Fruit fly (Drosophila melanogaster) whole organism, embryonic: ENCODE results near the gene CG17121.

Experiments used
- Atf3 ChIP-seq: fragments of 200-800 bp; sonication (Bioruptor generic); optimal IDR thresholded peaks from 3 replicates; lab custom pipeline; 2016; ENCODE audit warnings: missing biosample characterization, missing genetic modification characterization
- Atf6 ChIP-seq: fragments of 200-800 bp; sonication (Bioruptor generic); IDR thresholded peaks from 2 replicates; pipeline ENCODE4 v1.3.6; 2022; ENCODE audit warnings: missing biosample characterization, missing genetic modification characterization
- BtbVII ChIP-seq: fragments of 200-800 bp; sonication (Bioruptor generic); optimal IDR thresholded peaks from 3 replicates; lab custom pipeline; 2017; ENCODE audit warnings: missing biosample characterization, mild to moderate bottlenecking, missing genetic modification characterization
- CG10209 ChIP-seq: fragments of 200-800 bp; sonication (Bioruptor generic); optimal IDR thresholded peaks from 3 replicates; lab custom pipeline; 2017; ENCODE audit warnings: missing biosample characterization, mild to moderate bottlenecking, missing genetic modification characterization, missing genetic modification reagents
- CG10321 ChIP-seq: fragments of 200-800 bp; sonication (Bioruptor generic); IDR thresholded peaks from 2 replicates; pipeline ENCODE4 v1.3.6; 2022; ENCODE audit warnings: missing biosample characterization, missing genetic modification characterization
- CG11093 ChIP-seq: fragments of 200-800 bp; sonication (Bioruptor generic); IDR thresholded peaks from 3 replicates; pipeline ENCODE4 v1.3.6; 2022; ENCODE audit warnings: missing biosample characterization, missing genetic modification characterization
- CG11456 ChIP-seq: fragments of 200-800 bp; sonication (Bioruptor generic); IDR thresholded peaks from 3 replicates; pipeline ENCODE4 v1.3.6; 2022; ENCODE audit warnings: missing biosample characterization, missing genetic modification characterization
- CG11695 ChIP-seq: fragments of 200-800 bp; sonication (Bioruptor generic); IDR thresholded peaks from 3 replicates; pipeline ENCODE4 v1.3.6; 2022; ENCODE audit warnings: missing biosample characterization, missing genetic modification characterization
- CG12155 ChIP-seq: fragments of 200-800 bp; sonication (Bioruptor generic); optimal IDR thresholded peaks from 3 replicates; lab custom pipeline; 2016; ENCODE audit warnings: missing biosample characterization, missing genetic modification characterization
- CG1233 ChIP-seq: fragments of 200-800 bp; sonication (Bioruptor generic); optimal IDR thresholded peaks from 4 replicates; lab custom pipeline; 2018; ENCODE audit warnings: missing biosample characterization, mild to moderate bottlenecking, missing genetic modification characterization
- CG13287 ChIP-seq: fragments of 200-800 bp; sonication (Bioruptor generic); IDR thresholded peaks from 2 replicates; pipeline ENCODE4 v1.3.6; 2022; ENCODE audit warnings: missing biosample characterization, missing genetic modification characterization; ENCODE audit not compliant: partially characterized antibody
- CG15011 ChIP-seq: fragments of 200-800 bp; sonication (Bioruptor generic); optimal IDR thresholded peaks from 3 replicates; lab custom pipeline; 2018; ENCODE audit warnings: missing biosample characterization, mild to moderate bottlenecking, missing genetic modification characterization
- CG1603 ChIP-seq: fragments of 200-800 bp; sonication (Bioruptor generic); optimal IDR thresholded peaks from 2 replicates; lab custom pipeline; 2019; ENCODE audit warnings: missing biosample characterization, mild to moderate bottlenecking, missing genetic modification characterization, moderate library complexity
- CG17359 ChIP-seq: fragments of 200-800 bp; sonication (Bioruptor generic); optimal IDR thresholded peaks from 3 replicates; lab custom pipeline; 2018; ENCODE audit warnings: missing biosample characterization, mild to moderate bottlenecking, missing genetic modification characterization, moderate library complexity
- CG17385 ChIP-seq: fragments of 200-800 bp; sonication (Bioruptor generic); optimal IDR thresholded peaks from 3 replicates; lab custom pipeline; 2018; ENCODE audit warnings: missing biosample characterization, mild to moderate bottlenecking, missing genetic modification characterization
- CG3163 ChIP-seq: fragments of 200-800 bp; sonication (Bioruptor generic); optimal IDR thresholded peaks from 3 replicates; lab custom pipeline; 2016; ENCODE audit warnings: missing biosample characterization, missing genetic modification characterization
- CG32772 ChIP-seq: fragments of 200-800 bp; sonication (Bioruptor generic); IDR thresholded peaks from 2 replicates; pipeline ENCODE4 v1.3.6; 2022; ENCODE audit warnings: missing biosample characterization, missing genetic modification characterization
- CG4328 ChIP-seq: fragments of 200-800 bp; sonication (Bioruptor generic); optimal IDR thresholded peaks from 3 replicates; lab custom pipeline; 2017; ENCODE audit warnings: missing biosample characterization, missing genetic modification reagents, missing genetic modification characterization
- CG43689 ChIP-seq: fragments of 200-800 bp; sonication (Bioruptor generic); IDR thresholded peaks from 2 replicates; pipeline ENCODE4 v1.3.6; 2022; ENCODE audit warnings: missing biosample characterization, missing genetic modification characterization
- CG4617 ChIP-seq: fragments of 200-800 bp; sonication (Bioruptor generic); optimal IDR thresholded peaks from 3 replicates; lab custom pipeline; 2016; ENCODE audit warnings: missing biosample characterization, missing genetic modification characterization, borderline replicate concordance
- CG4854 ChIP-seq: fragments of 200-800 bp; sonication (Bioruptor generic); optimal IDR thresholded peaks from 2 replicates; lab custom pipeline; 2016; ENCODE audit warnings: missing biosample characterization, missing genetic modification characterization, inconsistent platforms
- CG5953 ChIP-seq: fragments of 200-800 bp; sonication (Bioruptor generic); IDR thresholded peaks from 2 replicates; pipeline ENCODE4 v1.3.6; 2022; ENCODE audit warnings: missing biosample characterization, missing genetic modification characterization
- CG7556 ChIP-seq: fragments of 200-800 bp; sonication (Bioruptor generic); optimal IDR thresholded peaks from 2 replicates; lab custom pipeline; 2017; ENCODE audit warnings: missing biosample characterization, mild to moderate bottlenecking, missing genetic modification characterization
- CG7786 ChIP-seq: fragments of 200-800 bp; sonication (Bioruptor generic); optimal IDR thresholded peaks from 2 replicates; lab custom pipeline; 2016; ENCODE audit warnings: missing biosample characterization, missing genetic modification characterization
- CG8089 ChIP-seq: fragments of 200-800 bp; sonication (Bioruptor generic); optimal IDR thresholded peaks from 3 replicates; lab custom pipeline; 2016; ENCODE audit warnings: missing biosample characterization, missing genetic modification characterization
- CG8281 ChIP-seq: fragments of 200-800 bp; sonication (Bioruptor generic); optimal IDR thresholded peaks from 2 replicates; lab custom pipeline; 2018; ENCODE audit warnings: missing biosample characterization, mild to moderate bottlenecking, missing genetic modification characterization, moderate library complexity
- Doc3 ChIP-seq: fragments of 200-800 bp; sonication (Bioruptor generic); IDR thresholded peaks from 3 replicates; pipeline ENCODE4 v1.3.6; 2022; ENCODE audit warnings: missing biosample characterization, missing genetic modification characterization; ENCODE audit not compliant: partially characterized antibody
- Dp ChIP-seq: fragments of 200-800 bp; sonication (Bioruptor generic); optimal IDR thresholded peaks from 2 replicates; lab custom pipeline; 2018; ENCODE audit warnings: missing biosample characterization, mild to moderate bottlenecking, missing genetic modification characterization, moderate library complexity
- H15 ChIP-seq: fragments of 200-800 bp; sonication (Bioruptor generic); IDR thresholded peaks from 3 replicates; pipeline ENCODE4 v1.3.6; 2022; ENCODE audit warnings: missing biosample characterization, missing genetic modification characterization
- HLHmδ ChIP-seq: fragments of 200-800 bp; sonication (Bioruptor generic); optimal IDR thresholded peaks from 2 replicates; lab custom pipeline; 2018; ENCODE audit warnings: missing biosample characterization, mild to moderate bottlenecking, missing genetic modification characterization, moderate library complexity
- Hr51 ChIP-seq, 2 experiments: fragments of 200-800 bp; sonication (Bioruptor generic); optimal IDR thresholded peaks; 2 replicates in 1 of 2; 3 replicates in 1 of 2; lab custom pipeline; 2016 to 2018; ENCODE audit warnings: missing biosample characterization in 2 of 2, missing genetic modification characterization in 2 of 2, mild to moderate bottlenecking in 1 of 2, moderate library complexity in 1 of 2
- Hsf ChIP-seq: fragments of 200-800 bp; sonication (Bioruptor generic); optimal IDR thresholded peaks from 3 replicates; lab custom pipeline; 2016; ENCODE audit warnings: missing biosample characterization, missing genetic modification characterization
- Lhr ChIP-seq: fragments of 200-800 bp; sonication (Bioruptor generic); optimal IDR thresholded peaks from 3 replicates; lab custom pipeline; 2017; ENCODE audit warnings: mild to moderate bottlenecking, missing biosample characterization, missing genetic modification reagents, missing genetic modification characterization
- Ravus ChIP-seq: fragments of 200-800 bp; sonication (Bioruptor generic); IDR thresholded peaks from 2 replicates; pipeline ENCODE4 v1.3.6; 2022; ENCODE audit warnings: missing biosample characterization, missing genetic modification characterization
- az2 ChIP-seq: fragments of 200-800 bp; sonication (Bioruptor generic); optimal IDR thresholded peaks from 3 replicates; lab custom pipeline; 2016; ENCODE audit warnings: missing biosample characterization, missing genetic modification characterization
- cg ChIP-seq: fragments of 200-800 bp; sonication (Bioruptor generic); optimal IDR thresholded peaks from 3 replicates; lab custom pipeline; 2019; ENCODE audit warnings: missing biosample characterization, mild to moderate bottlenecking, missing genetic modification characterization, moderate library complexity
- dati ChIP-seq: fragments of 200-800 bp; sonication (Bioruptor generic); IDR thresholded peaks from 2 replicates; pipeline ENCODE4 v1.3.6; 2022; ENCODE audit warnings: missing biosample characterization, missing genetic modification characterization
- gcm ChIP-seq: fragments of 200-800 bp; sonication (Bioruptor generic); optimal IDR thresholded peaks from 2 replicates; lab custom pipeline; 2019; ENCODE audit warnings: missing biosample characterization, mild to moderate bottlenecking, missing genetic modification characterization, moderate library complexity
- gfzf ChIP-seq: fragments of 200-800 bp; sonication (Bioruptor generic); optimal IDR thresholded peaks from 2 replicates; lab custom pipeline; 2016; ENCODE audit warnings: missing biosample characterization, mild to moderate bottlenecking, missing genetic modification characterization, moderate library complexity
- h ChIP-seq: fragments of >200 bp; optimal IDR thresholded peaks from 2 replicates; lab custom pipeline; 2017
- insv ChIP-seq, 2 experiments: fragments of 200-800 bp; sonication (Bioruptor generic); optimal IDR thresholded peaks; 3 replicates each; lab custom pipeline; 2016 to 2018; ENCODE audit warnings: missing biosample characterization in 2 of 2, missing genetic modification characterization in 2 of 2
- otp ChIP-seq: fragments of 200-800 bp; sonication (Bioruptor generic); IDR thresholded peaks from 3 replicates; pipeline ENCODE4, ENCODE4 v1.3.6; 2022; ENCODE audit warnings: missing biosample characterization, missing genetic modification characterization
- pnt ChIP-seq: fragments of 200-800 bp; sonication (Bioruptor generic); optimal IDR thresholded peaks from 3 replicates; lab custom pipeline; 2016; ENCODE audit warnings: missing biosample characterization, missing genetic modification characterization
- sima ChIP-seq: fragments of 200-800 bp; sonication (Bioruptor generic); optimal IDR thresholded peaks from 2 replicates; lab custom pipeline; 2016; ENCODE audit warnings: missing biosample characterization, missing genetic modification characterization
- stc ChIP-seq: fragments of 200-800 bp; sonication (Bioruptor generic); IDR thresholded peaks from 2 replicates; pipeline ENCODE4 v1.3.6; 2022; ENCODE audit warnings: missing biosample characterization, missing genetic modification characterization
- tx ChIP-seq: fragments of 200-800 bp; sonication (Bioruptor generic); optimal IDR thresholded peaks from 2 replicates; lab custom pipeline; 2016; ENCODE audit warnings: missing biosample characterization, missing genetic modification characterization
- unpg ChIP-seq: fragments of 200-800 bp; sonication (Bioruptor generic); optimal IDR thresholded peaks from 3 replicates; lab custom pipeline; 2018; ENCODE audit warnings: missing biosample characterization, mild to moderate bottlenecking, missing genetic modification characterization, moderate library complexity

The CG17121 gene

dm6 chr3R:23053135-23053730, 5.2 kb upstream of the CG17121 start (continued):
- TF ChIP-seq CG13287 (GFP tag; lab: Robert Waterston, UW) (peak; percentile 5), unpg (GFP tag; lab: Kevin White, UChicago) (no peak), HLHmδ (no peak), CG7556 (GFP tag; lab: Kevin White, UChicago) (no peak), CG8281 (tag; lab: Kevin White, UChicago) (no peak), CG4617 (GFP tag; lab: Kevin White, UChicago) (no peak), CG11695 (GFP tag; lab: Robert Waterston, UW) (no peak), sima (GFP tag; lab: Kevin White, UChicago) (no peak), CG17385 (GFP tag; lab: Kevin White, UChicago) (no peak), Lhr (GFP tag; lab: Kevin White, UChicago) (no peak), CG1603 (tag; lab: Kevin White, UChicago) (peak; percentile 47), insv (GFP tag; optimal IDR thresholded peaks at IDR 0.05; lab: Kevin White, UChicago) (no peak), Ravus (no peak), Dp (GFP tag; lab: Kevin White, UChicago) (peak; percentile 82), CG17359 (tag; lab: Kevin White, UChicago) (no peak)

dm6 chr3R:23051639-23052125, 3.7 kb upstream of the CG17121 start, which contains the start of gene Gr94a:
TSS of gene Gr94a (plus strand) at chr3R:23051689.
- TF ChIP-seq CG10321 (GFP tag; lab: Robert Waterston, UW) (no peak), CG1233 (GFP tag; lab: Kevin White, UChicago) (no peak), CG15011 (GFP tag; lab: Kevin White, UChicago) (no peak), CG7786 (no peak)

dm6 chr3R:23048690-23049118, 690 bp upstream of the CG17121 start:
- TF ChIP-seq Hr51 (GFP tag; optimal IDR thresholded peaks at IDR 0.05; lab: Kevin White, UChicago) (peak; percentile 25 to 87), CG11456 (no peak), stc (no peak; the same call in none of the 2 replicates), H15 (GFP tag; lab: Robert Waterston, UW) (peak; percentile 51; the same call in 1 of the 3 replicates), CG43689 (GFP tag; lab: Robert Waterston, UW) (0 out of 2 replicates have a peak, but pooled peaks have one; percentile 35), Atf3 (GFP tag; lab: Kevin White, UChicago) (peak; percentile 25), CG12155 (GFP tag; lab: Kevin White, UChicago) (peak; percentile 37), CG11093 (GFP tag; lab: Robert Waterston, UW) (peak; percentile 55; the same call in 1 of the 3 replicates), Atf6 (peak; percentile 59; the same call in 1 of the 2 replicates), CG10209 (GFP tag; lab: Kevin White, UChicago) (peak; percentile 74), dati (GFP tag; lab: Robert Waterston, UW) (peak; percentile 41; the same call in 1 of the 2 replicates), CG8089 (GFP tag; lab: Kevin White, UChicago) (peak; percentile 20), otp (GFP tag; lab: Robert Waterston, UW) (0 out of 3 replicates have a peak, but pooled peaks have one; percentile 16), Hsf (GFP tag; lab: Kevin White, UChicago) (peak; percentile 37), Doc3 (GFP tag; lab: Robert Waterston, UW) (no peak), h (lab: Kevin White, UChicago) (no peak), gcm (GFP tag; lab: Kevin White, UChicago) (peak; percentile 76), tx (peak; percentile 31), cg (no peak), CG32772 (peak; percentile 58), CG5953 (GFP tag; lab: Robert Waterston, UW) (peak; percentile 5; the same call in 1 of the 2 replicates), CG3163 (GFP tag; lab: Kevin White, UChicago) (no peak), gfzf (GFP tag; lab: Kevin White, UChicago) (no peak), CG4328 (GFP tag; lab: Kevin White, UChicago) (peak; percentile 62), az2 (GFP tag; lab: Kevin White, UChicago) (peak; percentile 77), CG4854 (peak; percentile 33), pnt (GFP tag; lab: Kevin White, UChicago) (peak; percentile 21), BtbVII (peak; percentile 16)
